Fruit fly (Drosophila melanogaster): Measurements from ENCODE around the gene Gapdh2.

The Gapdh2 gene

DNA sequence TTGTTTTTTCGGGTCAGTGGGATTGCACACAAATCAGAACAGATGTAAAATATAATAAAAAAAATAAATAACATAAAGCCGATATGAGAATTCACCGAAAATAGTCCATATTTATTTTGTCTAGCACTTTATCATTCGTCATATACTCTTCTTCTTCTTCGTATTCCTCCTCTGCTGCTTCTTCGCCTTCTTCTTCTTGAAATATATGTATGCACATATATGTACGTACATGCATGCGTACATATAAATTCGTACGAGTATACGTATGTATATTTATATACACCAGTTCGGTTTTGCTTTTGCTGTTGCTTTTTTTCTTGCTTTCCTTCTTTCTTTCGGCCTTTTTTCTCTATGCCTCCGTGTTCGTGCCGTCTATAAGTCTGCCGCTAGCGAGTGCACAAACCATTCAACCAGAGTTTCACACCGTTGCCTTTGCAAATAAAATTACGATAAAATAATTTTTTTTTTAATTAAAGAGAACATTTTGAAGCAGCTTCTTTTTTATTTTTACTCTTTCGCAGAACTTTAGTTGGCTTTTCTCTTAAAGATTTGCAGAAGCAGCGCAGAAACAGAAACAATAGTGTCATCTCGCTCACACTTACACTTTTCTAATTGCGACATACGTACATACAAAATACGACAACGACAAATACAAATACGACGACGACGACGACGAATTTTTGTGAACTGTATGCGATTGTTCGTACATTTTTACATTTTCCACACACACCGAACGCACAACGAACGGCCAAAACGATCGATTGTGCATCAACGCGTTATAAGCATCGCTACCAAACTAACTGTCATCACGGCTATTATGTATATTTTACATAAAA lies 18.7 kb downstream of the Gapdh2 start (continued):
- peak; percentile 17; the same call in 1 of the 2 replicates for TF ChIP-seq MBD-R2 (GFP tag; IDR thresholded peaks at IDR 0.05)
- TF ChIP-seq CG10147 (GFP tag; optimal IDR thresholded peaks at IDR 0.05) = no peak
- TF ChIP-seq dmrt11E (tag; optimal IDR thresholded peaks at IDR 0.05) = no peak
- TF ChIP-seq crc (GFP tag; optimal IDR thresholded peaks at IDR 0.05) = no peak
- peak in 1 of 2 experiments; percentile 43 for TF ChIP-seq insv (GFP tag; optimal IDR thresholded peaks at IDR 0.05)
- no peak for TF ChIP-seq bcd (GFP tag; optimal IDR thresholded peaks at IDR 0.05)
- no peak for TF ChIP-seq CG12391 (tag; optimal IDR thresholded peaks at IDR 0.05)
- peak; percentile 6 for TF ChIP-seq Ets97D (GFP tag; optimal IDR thresholded peaks at IDR 0.05)
- TF ChIP-seq pho (GFP tag; optimal IDR thresholded peaks at IDR 0.05) = no peak
- TF ChIP-seq CG10321 (GFP tag; IDR thresholded peaks at IDR 0.05) = peak; percentile 93
- TF ChIP-seq Opbp (GFP tag; IDR thresholded peaks at IDR 0.05; ENCODE audit: partially characterized antibody) = no peak
- TF ChIP-seq CG5953 (GFP tag; IDR thresholded peaks at IDR 0.05) = no peak
- peak; percentile 36 for TF ChIP-seq Fer1 (GFP tag; optimal IDR thresholded peaks at IDR 0.05)
- TF ChIP-seq ATbp (GFP tag; optimal IDR thresholded peaks at IDR 0.05) = peak; percentile 68
- no peak for TF ChIP-seq CG30020 (tag; optimal IDR thresholded peaks at IDR 0.05)
- TF ChIP-seq CG8089 (GFP tag; optimal IDR thresholded peaks at IDR 0.05) = no peak
- no peak for TF ChIP-seq ara (GFP tag; IDR thresholded peaks at IDR 0.05)
- peak; percentile 100 for TF ChIP-seq psq (GFP tag; optimal IDR thresholded peaks at IDR 0.05)
- no peak for TF ChIP-seq CG1529 (GFP tag; optimal IDR thresholded peaks at IDR 0.05)
- no peak for TF ChIP-seq bbx (GFP tag; IDR thresholded peaks at IDR 0.05; ENCODE audit: partially characterized antibody)
- TF ChIP-seq chif (GFP tag; optimal IDR thresholded peaks at IDR 0.05) = no peak
- peak; percentile 39; the same call in 1 of the 3 replicates for TF ChIP-seq CG34422 (GFP tag; IDR thresholded peaks at IDR 0.05)
- no peak for TF ChIP-seq dysf (GFP tag; IDR thresholded peaks at IDR 0.05)
- no peak for TF ChIP-seq CG15073 (GFP tag; optimal IDR thresholded peaks at IDR 0.05)
- no peak for TF ChIP-seq bowl (GFP tag; IDR thresholded peaks at IDR 0.05)
- TF ChIP-seq Usf (GFP tag; optimal IDR thresholded peaks at IDR 0.05) = no peak
- no peak for TF ChIP-seq Antp (GFP tag; optimal IDR thresholded peaks at IDR 0.05)
- no peak for TF ChIP-seq CG9215 (GFP tag; IDR thresholded peaks at IDR 0.05)
- no peak for TF ChIP-seq CG9609 (GFP tag; optimal IDR thresholded peaks at IDR 0.05)
- 0 out of 2 replicates have a peak, but pooled peaks have one; percentile 4 for TF ChIP-seq onecut (GFP tag; IDR thresholded peaks at IDR 0.05)
- TF ChIP-seq CG18599 (GFP tag; optimal IDR thresholded peaks at IDR 0.05) = no peak
- TF ChIP-seq chinmo (GFP tag; IDR thresholded peaks at IDR 0.05; ENCODE audit: partially characterized antibody) = peak; percentile 72; the same call in 1 of the 4 replicates
- TF ChIP-seq nom (GFP tag; optimal IDR thresholded peaks at IDR 0.05) = peak; percentile 98
- TF ChIP-seq zf30C (GFP tag; optimal IDR thresholded peaks at IDR 0.05) = peak; percentile 85
- TF ChIP-seq CG10654 (GFP tag; optimal IDR thresholded peaks at IDR 0.05) = no peak
- no peak for TF ChIP-seq CG30403 (GFP tag; optimal IDR thresholded peaks at IDR 0.05)
- no peak for TF ChIP-seq nmo (GFP tag; optimal IDR thresholded peaks at IDR 0.05)
- peak; percentile 29 for TF ChIP-seq pzg (GFP tag; optimal IDR thresholded peaks at IDR 0.05)
- TF ChIP-seq CG4854 (GFP tag; optimal IDR thresholded peaks at IDR 0.05) = no peak
- TF ChIP-seq CG3847 (GFP tag; IDR thresholded peaks at IDR 0.05) = no peak
- TF ChIP-seq Myb (GFP tag; optimal IDR thresholded peaks at IDR 0.05) = no peak
- TF ChIP-seq CG31441 (GFP tag; IDR thresholded peaks at IDR 0.05) = no peak; the same call in 1 of the 2 replicates
- peak; percentile 76 for TF ChIP-seq pros (GFP tag; optimal IDR thresholded peaks at IDR 0.05)
- TF ChIP-seq amos (GFP tag; IDR thresholded peaks at IDR 0.05; ENCODE audit: partially characterized antibody) = peak; percentile 58; the same call in 1 of the 2 replicates
- TF ChIP-seq dati (GFP tag; IDR thresholded peaks at IDR 0.05) = no peak
- peak; percentile 82 for TF ChIP-seq Ets65A (GFP tag)
- no peak for TF ChIP-seq CG3065 (GFP tag; optimal IDR thresholded peaks at IDR 0.05)
- TF ChIP-seq Dip2 (GFP tag; IDR thresholded peaks at IDR 0.05) = no peak
- TF ChIP-seq TFAM (GFP tag; optimal IDR thresholded peaks at IDR 0.05) = no peak
